Worm (Caenorhabditis elegans) whole organism, L1 larva: Measurements from ENCODE around the gene M01F1.4.
A peak's percentile ranks its signal among the peaks of the same experiment; 100 is the strongest.

Experiments used
- C04F5.9 ChIP-seq: sonication (generic microtip); optimal IDR thresholded peaks from 2 replicates; lab custom pipeline; 2016; ENCODE audit warnings: missing genetic modification characterization, missing compliant biosample characterization
- C16A3.4 ChIP-seq: fragments of 150-350 bp; optimal IDR thresholded peaks from 2 replicates; lab custom pipeline; 2014; ENCODE audit warnings: missing biosample characterization, missing genetic modification characterization
- F16B12.6 ChIP-seq: fragments of 150-350 bp; optimal IDR thresholded peaks from 2 replicates; lab custom pipeline; 2014; ENCODE audit warnings: missing biosample characterization, missing genetic modification characterization
- aha-1 ChIP-seq: fragments of 150-350 bp; optimal IDR thresholded peaks from 2 replicates; lab custom pipeline; 2014; ENCODE audit warnings: missing biosample characterization, missing genetic modification characterization
- alr-1 ChIP-seq: fragments of 200-800 bp; sonication (Bioruptor generic); optimal IDR thresholded peaks from 2 replicates; lab custom pipeline; 2018; ENCODE audit warnings: borderline replicate concordance, mild to moderate bottlenecking, missing genetic modification characterization, missing compliant biosample characterization
- aly-2 ChIP-seq: fragments of 150-350 bp; optimal IDR thresholded peaks from 2 replicates; lab custom pipeline; 2014; ENCODE audit warnings: missing biosample characterization, missing genetic modification characterization
- ama-1 ChIP-seq: fragments of 150-350 bp; optimal IDR thresholded peaks from 2 replicates; lab custom pipeline; 2014
- blmp-1 ChIP-seq: fragments of 150-350 bp; optimal IDR thresholded peaks from 2 replicates; lab custom pipeline; 2014; ENCODE audit warnings: missing biosample characterization, missing genetic modification characterization
- ceh-63 ChIP-seq: fragments of 200-800 bp; sonication (Bioruptor generic); optimal IDR thresholded peaks from 2 replicates; lab custom pipeline; 2018; ENCODE audit warnings: mild to moderate bottlenecking, missing genetic modification characterization, missing compliant biosample characterization
- ceh-8 ChIP-seq: fragments of 200-800 bp; sonication (Bioruptor generic); optimal IDR thresholded peaks from 2 replicates; lab custom pipeline; 2018; ENCODE audit warnings: mild to moderate bottlenecking, missing genetic modification characterization, moderate library complexity, missing compliant biosample characterization
- ceh-82 ChIP-seq, 3 experiments: fragments of 150-350 bp in 1 of 3; sonication (generic microtip) in 2 of 3; optimal IDR thresholded peaks; 2 replicates each; lab custom pipeline; 2014 to 2017; ENCODE audit warnings: missing biosample characterization in 3 of 3, missing genetic modification characterization in 3 of 3
- ceh-90 ChIP-seq: sonication (generic microtip); optimal IDR thresholded peaks from 2 replicates; lab custom pipeline; 2016; ENCODE audit warnings: missing genetic modification characterization, missing compliant biosample characterization
- ces-1 ChIP-seq: fragments of 150-350 bp; optimal IDR thresholded peaks from 2 replicates; lab custom pipeline; 2014; ENCODE audit warnings: missing biosample characterization, missing genetic modification reagents, missing genetic modification characterization
- dsc-1 ChIP-seq: sonication (generic microtip); optimal IDR thresholded peaks from 2 replicates; lab custom pipeline; 2016; ENCODE audit warnings: mild to moderate bottlenecking, missing genetic modification characterization, missing compliant biosample characterization
- efl-1 ChIP-seq, 4 experiments: fragments of 150-350 bp; optimal IDR thresholded peaks in 3 of 4; peaks in 1 of 4; 1 replicate in 1 of 4; 2 replicates in 3 of 4; lab custom pipeline; 2014; ENCODE audit warnings: missing biosample characterization in 2 of 4, missing genetic modification characterization in 2 of 4, missing genetic modification reagents in 2 of 4
- efl-3 ChIP-seq: fragments of 200-800 bp; sonication (Bioruptor generic); optimal IDR thresholded peaks from 2 replicates; lab custom pipeline; 2018; ENCODE audit warnings: mild to moderate bottlenecking, missing genetic modification characterization, missing compliant biosample characterization
- egl-13 ChIP-seq: sonication (generic microtip); optimal IDR thresholded peaks from 2 replicates; lab custom pipeline; 2016; ENCODE audit warnings: missing genotype, missing genetic modification reagents, missing genetic modification characterization, missing compliant biosample characterization
- egl-27 ChIP-seq, 2 experiments: fragments of 150-350 bp in 1 of 2; sonication (generic microtip); optimal IDR thresholded peaks; 3 replicates each; lab custom pipeline; 2017 to 2018; ENCODE audit warnings: missing biosample characterization in 2 of 2, missing genetic modification characterization in 2 of 2, missing genetic modification reagents in 2 of 2
- elt-2 ChIP-seq: sonication (generic microtip); optimal IDR thresholded peaks from 2 replicates; lab custom pipeline; 2016; ENCODE audit warnings: missing genetic modification characterization, mild to moderate bottlenecking, inconsistent platforms, missing compliant biosample characterization, missing genetic modification reagents
- fkh-8 ChIP-seq: sonication (generic microtip); optimal IDR thresholded peaks from 2 replicates; lab custom pipeline; 2016; ENCODE audit warnings: mild to moderate bottlenecking, missing genetic modification characterization, missing compliant biosample characterization
- fos-1 ChIP-seq: fragments of 150-350 bp; optimal IDR thresholded peaks from 2 replicates; lab custom pipeline; 2014; ENCODE audit warnings: missing biosample characterization, missing genetic modification characterization
- grh-1 ChIP-seq: fragments of 200-800 bp; sonication (Bioruptor generic); IDR thresholded peaks from 2 replicates; pipeline ENCODE4 v1.3.6; 2022; ENCODE audit warnings: missing genetic modification reagents, missing genetic modification characterization, missing compliant biosample characterization
- hlh-4 ChIP-seq: sonication (generic microtip); optimal IDR thresholded peaks from 2 replicates; lab custom pipeline; 2016; ENCODE audit warnings: mild to moderate bottlenecking, missing genetic modification characterization, missing compliant biosample characterization
- jun-1 ChIP-seq: fragments of 150-350 bp; optimal IDR thresholded peaks from 2 replicates; lab custom pipeline; 2014; ENCODE audit warnings: missing biosample characterization, missing genetic modification reagents, missing genetic modification characterization
- lin-13 ChIP-seq: fragments of 150-350 bp; optimal IDR thresholded peaks from 2 replicates; lab custom pipeline; 2014; ENCODE audit warnings: missing biosample characterization, missing genetic modification reagents, missing genetic modification characterization
- lin-39 ChIP-seq: fragments of 150-350 bp; optimal IDR thresholded peaks from 2 replicates; lab custom pipeline; 2014; ENCODE audit warnings: missing biosample characterization, missing genetic modification reagents, missing genetic modification characterization
- lsy-2 ChIP-seq, 2 experiments: fragments of 150-350 bp; optimal IDR thresholded peaks; 2 replicates each; lab custom pipeline; 2014; ENCODE audit warnings: missing biosample characterization in 2 of 2, missing genetic modification characterization in 2 of 2
- mef-2 ChIP-seq: fragments of 150-350 bp; optimal IDR thresholded peaks from 2 replicates; lab custom pipeline; 2014; ENCODE audit warnings: missing biosample characterization, missing genetic modification characterization
- mep-1 ChIP-seq: fragments of 150-350 bp; optimal IDR thresholded peaks from 2 replicates; lab custom pipeline; 2014; ENCODE audit warnings: missing biosample characterization, missing genetic modification characterization
- nhr-11 ChIP-seq: fragments of 150-350 bp; optimal IDR thresholded peaks from 2 replicates; lab custom pipeline; 2014; ENCODE audit warnings: missing biosample characterization, missing genetic modification characterization
- nhr-12 ChIP-seq: sonication (generic microtip); optimal IDR thresholded peaks from 2 replicates; lab custom pipeline; 2017; ENCODE audit warnings: missing biosample characterization, missing genetic modification characterization
- nhr-19 ChIP-seq: fragments of 200-800 bp; sonication (Bioruptor generic); conservative IDR thresholded peaks from 2 replicates; pipeline ENCODE4 v1.3.6; 2022; ENCODE audit warnings: missing genetic modification characterization, missing compliant biosample characterization
- nhr-20 ChIP-seq: sonication (generic microtip); optimal IDR thresholded peaks from 2 replicates; lab custom pipeline; 2016; ENCODE audit warnings: mild to moderate bottlenecking, missing genetic modification characterization, missing compliant biosample characterization
- nhr-237 ChIP-seq: fragments of 150-350 bp; optimal IDR thresholded peaks from 2 replicates; lab custom pipeline; 2014; ENCODE audit warnings: missing biosample characterization, missing genetic modification characterization
- nhr-28 ChIP-seq: fragments of 150-350 bp; optimal IDR thresholded peaks from 2 replicates; lab custom pipeline; 2014; ENCODE audit warnings: missing biosample characterization, missing genetic modification characterization
- nhr-47 ChIP-seq: sonication (generic microtip); optimal IDR thresholded peaks from 2 replicates; lab custom pipeline; 2016; ENCODE audit warnings: mild to moderate bottlenecking, missing genetic modification characterization, moderate library complexity, missing compliant biosample characterization
- nhr-77 ChIP-seq: fragments of 150-350 bp; optimal IDR thresholded peaks from 2 replicates; lab custom pipeline; 2014; ENCODE audit warnings: missing biosample characterization, missing genetic modification characterization
- pag-3 ChIP-seq: sonication (generic microtip); optimal IDR thresholded peaks from 2 replicates; lab custom pipeline; 2017; ENCODE audit warnings: missing genetic modification characterization, mild to moderate bottlenecking, missing compliant biosample characterization, antibody characterized with exemption, borderline replicate concordance; ENCODE audit not compliant: insufficient read depth
- pax-3 ChIP-seq: fragments of 200-800 bp; sonication (Bioruptor generic); optimal IDR thresholded peaks from 2 replicates; lab custom pipeline; 2018; ENCODE audit warnings: mild to moderate bottlenecking, missing genetic modification characterization, moderate library complexity, missing compliant biosample characterization
- rnt-1 ChIP-seq: sonication (generic microtip); optimal IDR thresholded peaks from 2 replicates; lab custom pipeline; 2016; ENCODE audit warnings: mild to moderate bottlenecking, missing genetic modification characterization, moderate library complexity, missing compliant biosample characterization
- skn-1 ChIP-seq: fragments of 150-350 bp; optimal IDR thresholded peaks from 2 replicates; lab custom pipeline; 2014; ENCODE audit warnings: missing biosample characterization, missing genetic modification characterization
- snu-23 ChIP-seq: sonication (generic microtip); optimal IDR thresholded peaks from 2 replicates; lab custom pipeline; 2016; ENCODE audit warnings: missing genetic modification characterization, missing compliant biosample characterization
- sox-4 ChIP-seq: sonication (generic microtip); optimal IDR thresholded peaks from 2 replicates; lab custom pipeline; 2016; ENCODE audit warnings: missing genetic modification characterization, missing compliant biosample characterization
- sup-37 ChIP-seq: fragments of 200-800 bp; sonication (Bioruptor generic); optimal IDR thresholded peaks from 2 replicates; lab custom pipeline; 2018; ENCODE audit warnings: mild to moderate bottlenecking, missing genetic modification characterization, missing compliant biosample characterization
- tbx-2 ChIP-seq: sonication (generic microtip); optimal IDR thresholded peaks from 2 replicates; lab custom pipeline; 2016; ENCODE audit warnings: missing genetic modification characterization, missing compliant biosample characterization
- tlp-1 ChIP-seq: fragments of 150-350 bp; optimal IDR thresholded peaks from 2 replicates; lab custom pipeline; 2014; ENCODE audit warnings: missing biosample characterization, missing genetic modification characterization
- unc-30 ChIP-seq: sonication (generic microtip); optimal IDR thresholded peaks from 2 replicates; lab custom pipeline; 2017; ENCODE audit warnings: missing biosample characterization, missing genetic modification characterization
- unc-62 ChIP-seq: fragments of 150-350 bp; optimal IDR thresholded peaks from 2 replicates; lab custom pipeline; 2014; ENCODE audit warnings: missing biosample characterization, missing genetic modification reagents, missing genetic modification characterization
- unc-98 ChIP-seq: fragments of 200-800 bp; sonication (Bioruptor generic); IDR thresholded peaks from 2 replicates; pipeline ENCODE4 v1.3.6; 2022; ENCODE audit warnings: missing genetic modification characterization, missing compliant biosample characterization
- vab-15 ChIP-seq: sonication (generic microtip); optimal IDR thresholded peaks from 2 replicates; lab custom pipeline; 2017; ENCODE audit warnings: missing genotype, mild to moderate bottlenecking, missing genetic modification characterization, missing compliant biosample characterization
- xbp-1 ChIP-seq: sonication (generic microtip); optimal IDR thresholded peaks from 2 replicates; lab custom pipeline; 2016; ENCODE audit warnings: missing genetic modification characterization, missing compliant biosample characterization
- zip-4 ChIP-seq: fragments of 200-800 bp; sonication (Bioruptor generic); optimal IDR thresholded peaks from 2 replicates; lab custom pipeline; 2018; ENCODE audit warnings: mild to moderate bottlenecking, missing genetic modification characterization, moderate library complexity, missing compliant biosample characterization
- ztf-11 ChIP-seq, 2 experiments: sonication (generic microtip); optimal IDR thresholded peaks; 2 replicates each; lab custom pipeline; 2016 to 2017; ENCODE audit warnings: missing genetic modification characterization in 2 of 2, missing biosample characterization in 1 of 2, missing compliant biosample characterization in 1 of 2

M01F1.4 gene

ce11 chrIII:3456226-3456625 lies 53.6 kb downstream of the M01F1.4 start (continued):
- peak; percentile 99 for TF ChIP-seq snu-23 (GFP tag; lab: Kevin White, UChicago)
- peak; percentile 97 to 99 (median 98) for TF ChIP-seq ceh-82 (tag; optimal IDR thresholded peaks at IDR 0.05; lab: Kevin White, UChicago)
- TF ChIP-seq vab-15 (tag; lab: Kevin White, UChicago): peak; percentile 96
- peak; percentile 97 for TF ChIP-seq grh-1
- peak; percentile 98 for TF ChIP-seq C16A3.4
- TF ChIP-seq ceh-8 (GFP tag; lab: Kevin White, UChicago): peak; percentile 97
- TF ChIP-seq egl-27 (tag; optimal IDR thresholded peaks at IDR 0.05; lab: Kevin White, UChicago): peak; percentile 57 to 64
- TF ChIP-seq lin-39 (tag; lab: Kevin White, UChicago): peak; percentile 91
- peak; percentile 86 for TF ChIP-seq mef-2 (tag; lab: Kevin White, UChicago)
- TF ChIP-seq pag-3 (tag; lab: Kevin White, UChicago): no peak
- peak; percentile 97 for TF ChIP-seq rnt-1
- peak; percentile 96 for TF ChIP-seq fos-1 (tag; lab: Kevin White, UChicago)
- TF ChIP-seq nhr-20 (tag; lab: Kevin White, UChicago): peak; percentile 99
- peak; percentile 69 for TF ChIP-seq ces-1
- peak; percentile 99 for TF ChIP-seq nhr-47 (tag; lab: Kevin White, UChicago)
- TF ChIP-seq unc-98 (GFP tag; lab: Robert Waterston, UW): peak; percentile 82; the same call in 1 of the 2 replicates
- TF ChIP-seq unc-30: no peak
- peak; percentile 93 for TF ChIP-seq zip-4 (GFP tag; lab: Kevin White, UChicago)
- peak; percentile 98 for TF ChIP-seq egl-13 (tag; lab: Kevin White, UChicago)
- TF ChIP-seq lin-13: peak; percentile 99
- peak; percentile 96 for TF ChIP-seq aly-2 (tag; lab: Kevin White, UChicago)
- peak; percentile 96 for TF ChIP-seq jun-1
- peak; percentile 98 for TF ChIP-seq mep-1
- peak in 1 of 2 experiments; percentile 93 for TF ChIP-seq ztf-11 (tag; optimal IDR thresholded peaks at IDR 0.05; lab: Kevin White, UChicago)
- peak; percentile 99 for TF ChIP-seq nhr-19 (GFP tag; lab: Robert Waterston, UW)
- TF ChIP-seq efl-1 (optimal IDR thresholded peaks at IDR 0.05; lab: Kevin White, UChicago): peak; percentile 98
- TF ChIP-seq efl-1 (GFP tag; optimal IDR thresholded peaks at IDR 0.05 in 1 of 2; lab: Kevin White, UChicago): peak; percentile 91 to 99
- peak; percentile 97 for TF ChIP-seq pax-3
- peak; percentile 99 for TF ChIP-seq dsc-1 (tag; lab: Kevin White, UChicago)
- peak; percentile 35 for TF ChIP-seq hlh-4
- TF ChIP-seq aha-1 (tag; lab: Kevin White, UChicago): peak; percentile 83
- TF ChIP-seq efl-3 (GFP tag; lab: Kevin White, UChicago): peak; percentile 54
- TF ChIP-seq tbx-2 (tag; lab: Kevin White, UChicago): peak; percentile 99
- no peak for TF ChIP-seq nhr-12 (tag; lab: Kevin White, UChicago)
- TF ChIP-seq ceh-63 (GFP tag; lab: Kevin White, UChicago): peak; percentile 71
- peak; percentile 100 for TF ChIP-seq F16B12.6
- peak; percentile 98 for TF ChIP-seq C04F5.9 (tag; lab: Kevin White, UChicago)
- peak; percentile 86 for TF ChIP-seq nhr-11 (tag; lab: Kevin White, UChicago)
- no peak for TF ChIP-seq alr-1 (tag; lab: Kevin White, UChicago)
- peak; percentile 71 for TF ChIP-seq ceh-90 (tag; lab: Kevin White, UChicago)
- TF ChIP-seq ama-1 (lab: Kevin White, UChicago): peak; percentile 80
- peak; percentile 99 for TF ChIP-seq lsy-2 (tag; optimal IDR thresholded peaks at IDR 0.05; lab: Kevin White, UChicago)
- TF ChIP-seq nhr-28 (tag; lab: Kevin White, UChicago): no peak
- TF ChIP-seq nhr-77 (tag; lab: Kevin White, UChicago): peak; percentile 99
- TF ChIP-seq sup-37 (GFP tag; lab: Kevin White, UChicago): peak; percentile 88
- peak; percentile 77 for TF ChIP-seq blmp-1 (tag; lab: Kevin White, UChicago)
- TF ChIP-seq fkh-8 (tag; lab: Kevin White, UChicago): peak; percentile 99
- no peak for TF ChIP-seq unc-62
- peak; percentile 94 for TF ChIP-seq elt-2
- TF ChIP-seq tlp-1 (tag; lab: Kevin White, UChicago): no peak
- TF ChIP-seq xbp-1 (tag; lab: Kevin White, UChicago): peak; percentile 99
- TF ChIP-seq nhr-237 (tag; lab: Kevin White, UChicago): peak; percentile 96
- peak; percentile 93 for TF ChIP-seq sox-4 (tag; lab: Kevin White, UChicago)
- TF ChIP-seq skn-1 (tag; lab: Kevin White, UChicago): peak; percentile 86
